Worm (Caenorhabditis elegans) whole organism, L1 larva: ENCODE data around the gene C16A3.2.

Experiments
- C16A3.4 ChIP-seq: fragments of 150-350 bp; optimal IDR thresholded peaks from 2 replicates; lab custom pipeline; 2014; ENCODE audit warnings: missing biosample characterization, missing genetic modification characterization
- C34B4.2 ChIP-seq: sonication (generic microtip); optimal IDR thresholded peaks from 2 replicates; lab custom pipeline; 2017; ENCODE audit warnings: mild to moderate bottlenecking, missing genetic modification characterization, missing compliant biosample characterization
- Y116A8C.19 ChIP-seq: sonication (generic microtip); optimal IDR thresholded peaks from 2 replicates; lab custom pipeline; 2016; ENCODE audit warnings: missing compliant biosample characterization, missing genetic modification characterization, borderline replicate concordance
- blmp-1 ChIP-seq: fragments of 150-350 bp; optimal IDR thresholded peaks from 2 replicates; lab custom pipeline; 2014; ENCODE audit warnings: missing biosample characterization, missing genetic modification characterization
- ceh-90 ChIP-seq: sonication (generic microtip); optimal IDR thresholded peaks from 2 replicates; lab custom pipeline; 2016; ENCODE audit warnings: missing genetic modification characterization, missing compliant biosample characterization
- dpl-1 ChIP-seq, 3 experiments: fragments of 150-350 bp in 2 of 3; sonication (generic microtip) in 1 of 3; optimal IDR thresholded peaks; 2 replicates each; lab custom pipeline; 2014 to 2017; ENCODE audit warnings: missing biosample characterization in 3 of 3, missing genetic modification characterization in 3 of 3, missing genetic modification reagents in 3 of 3
- dsc-1 ChIP-seq: sonication (generic microtip); optimal IDR thresholded peaks from 2 replicates; lab custom pipeline; 2016; ENCODE audit warnings: mild to moderate bottlenecking, missing genetic modification characterization, missing compliant biosample characterization
- efl-3 ChIP-seq: fragments of 200-800 bp; sonication (Bioruptor generic); optimal IDR thresholded peaks from 2 replicates; lab custom pipeline; 2018; ENCODE audit warnings: mild to moderate bottlenecking, missing genetic modification characterization, missing compliant biosample characterization
- egl-27 ChIP-seq, 2 experiments: fragments of 150-350 bp in 1 of 2; sonication (generic microtip); optimal IDR thresholded peaks; 3 replicates each; lab custom pipeline; 2017 to 2018; ENCODE audit warnings: missing biosample characterization in 2 of 2, missing genetic modification characterization in 2 of 2, missing genetic modification reagents in 2 of 2
- elt-2 ChIP-seq: sonication (generic microtip); optimal IDR thresholded peaks from 2 replicates; lab custom pipeline; 2016; ENCODE audit warnings: missing genetic modification characterization, mild to moderate bottlenecking, inconsistent platforms, missing compliant biosample characterization, missing genetic modification reagents
- elt-3 ChIP-seq, 6 experiments: fragments of 150-350 bp in 1 of 6; sonication (generic microtip); optimal IDR thresholded peaks; 2 replicates each; lab custom pipeline; 2017 to 2018; ENCODE audit warnings: missing biosample characterization in 6 of 6, missing genetic modification characterization in 6 of 6, inconsistent platforms in 1 of 6
- ets-5 ChIP-seq: fragments of 200-800 bp; sonication (Bioruptor generic); IDR thresholded peaks from 2 replicates; pipeline ENCODE4 v1.3.6; 2022; ENCODE audit warnings: missing genetic modification characterization, missing compliant biosample characterization
- fkh-10 ChIP-seq: sonication (generic microtip); optimal IDR thresholded peaks from 2 replicates; lab custom pipeline; 2017; ENCODE audit warnings: missing biosample characterization, missing genetic modification reagents, missing genetic modification characterization
- fkh-4 ChIP-seq: sonication (generic microtip); optimal IDR thresholded peaks from 2 replicates; lab custom pipeline; 2016; ENCODE audit warnings: missing compliant biosample characterization, missing genetic modification characterization, borderline replicate concordance
- fos-1 ChIP-seq: fragments of 150-350 bp; optimal IDR thresholded peaks from 2 replicates; lab custom pipeline; 2014; ENCODE audit warnings: missing biosample characterization, missing genetic modification characterization
- hpl-2 ChIP-seq: fragments of 150-350 bp; optimal IDR thresholded peaks from 2 replicates; lab custom pipeline; 2014; ENCODE audit warnings: missing biosample characterization, missing genetic modification reagents, missing genetic modification characterization
- irx-1 ChIP-seq: sonication (generic microtip); optimal IDR thresholded peaks from 2 replicates; lab custom pipeline; 2016; ENCODE audit warnings: missing genetic modification characterization, missing compliant biosample characterization
- isw-1 ChIP-seq: fragments of 200-800 bp; sonication (Bioruptor generic); IDR thresholded peaks from 2 replicates; pipeline ENCODE4 v1.3.6; 2022; ENCODE audit warnings: missing genetic modification characterization, missing compliant biosample characterization
- jun-1 ChIP-seq: fragments of 150-350 bp; optimal IDR thresholded peaks from 2 replicates; lab custom pipeline; 2014; ENCODE audit warnings: missing biosample characterization, missing genetic modification reagents, missing genetic modification characterization
- lin-13 ChIP-seq: fragments of 150-350 bp; optimal IDR thresholded peaks from 2 replicates; lab custom pipeline; 2014; ENCODE audit warnings: missing biosample characterization, missing genetic modification reagents, missing genetic modification characterization
- lin-14 ChIP-seq: fragments of 200-800 bp; sonication (Bioruptor generic); optimal IDR thresholded peaks from 2 replicates; lab custom pipeline; 2018; ENCODE audit warnings: mild to moderate bottlenecking, missing genetic modification characterization, moderate library complexity, missing compliant biosample characterization
- lin-35 ChIP-seq, 2 experiments: fragments of 150-350 bp; optimal IDR thresholded peaks; 2 replicates each; lab custom pipeline; 2014; ENCODE audit warnings: missing biosample characterization in 2 of 2, missing genetic modification characterization in 2 of 2, missing genetic modification reagents in 2 of 2
- lir-3 ChIP-seq: sonication (generic microtip); optimal IDR thresholded peaks from 2 replicates; lab custom pipeline; 2016; ENCODE audit warnings: mild to moderate bottlenecking, missing genetic modification characterization, moderate library complexity, missing compliant biosample characterization; ENCODE audit not compliant: poor library complexity
- lsy-2 ChIP-seq, 2 experiments: fragments of 150-350 bp; optimal IDR thresholded peaks; 2 replicates each; lab custom pipeline; 2014; ENCODE audit warnings: missing biosample characterization in 2 of 2, missing genetic modification characterization in 2 of 2
- mab-9 ChIP-seq: fragments of 200-800 bp; sonication (Bioruptor generic); IDR thresholded peaks from 2 replicates; pipeline ENCODE4 v1.3.6; 2022; ENCODE audit warnings: missing genetic modification reagents, missing genetic modification characterization, missing compliant biosample characterization
- mdl-1 ChIP-seq, 2 experiments: fragments of 150-350 bp; optimal IDR thresholded peaks; 2 replicates each; lab custom pipeline; 2014 to 2017; ENCODE audit warnings: missing biosample characterization in 2 of 2, missing genetic modification characterization in 2 of 2, inconsistent platforms in 1 of 2
- mef-2 ChIP-seq: fragments of 150-350 bp; optimal IDR thresholded peaks from 2 replicates; lab custom pipeline; 2014; ENCODE audit warnings: missing biosample characterization, missing genetic modification characterization
- nhr-19 ChIP-seq: fragments of 200-800 bp; sonication (Bioruptor generic); conservative IDR thresholded peaks from 2 replicates; pipeline ENCODE4 v1.3.6; 2022; ENCODE audit warnings: missing genetic modification characterization, missing compliant biosample characterization
- nhr-237 ChIP-seq: fragments of 150-350 bp; optimal IDR thresholded peaks from 2 replicates; lab custom pipeline; 2014; ENCODE audit warnings: missing biosample characterization, missing genetic modification characterization
- nhr-28 ChIP-seq: fragments of 150-350 bp; optimal IDR thresholded peaks from 2 replicates; lab custom pipeline; 2014; ENCODE audit warnings: missing biosample characterization, missing genetic modification characterization
- nhr-47 ChIP-seq: sonication (generic microtip); optimal IDR thresholded peaks from 2 replicates; lab custom pipeline; 2016; ENCODE audit warnings: mild to moderate bottlenecking, missing genetic modification characterization, moderate library complexity, missing compliant biosample characterization
- nhr-71 ChIP-seq: sonication (generic microtip); optimal IDR thresholded peaks from 2 replicates; lab custom pipeline; 2016; ENCODE audit warnings: mild to moderate bottlenecking, missing genetic modification characterization, moderate library complexity, missing compliant biosample characterization
- nhr-85 ChIP-seq: sonication (generic microtip); peaks from one replicate; lab custom pipeline; 2016; ENCODE audit warnings: missing genetic modification characterization, inconsistent platforms, missing compliant biosample characterization
- nhr-90 ChIP-seq: sonication (generic microtip); optimal IDR thresholded peaks from 2 replicates; lab custom pipeline; 2016; ENCODE audit warnings: mild to moderate bottlenecking, missing genetic modification characterization, missing compliant biosample characterization; ENCODE audit not compliant: poor library complexity
- pax-3 ChIP-seq: fragments of 200-800 bp; sonication (Bioruptor generic); optimal IDR thresholded peaks from 2 replicates; lab custom pipeline; 2018; ENCODE audit warnings: mild to moderate bottlenecking, missing genetic modification characterization, moderate library complexity, missing compliant biosample characterization
- pqm-1 ChIP-seq: sonication (generic microtip); optimal IDR thresholded peaks from 3 replicates; lab custom pipeline; 2017; ENCODE audit warnings: missing biosample characterization, missing genetic modification characterization
- skn-1 ChIP-seq: fragments of 150-350 bp; optimal IDR thresholded peaks from 2 replicates; lab custom pipeline; 2014; ENCODE audit warnings: missing biosample characterization, missing genetic modification characterization
- snpc-4 ChIP-seq: fragments of 150-350 bp; optimal IDR thresholded peaks from 2 replicates; lab custom pipeline; 2014; ENCODE audit warnings: missing biosample characterization, missing genetic modification characterization
- sptf-1 ChIP-seq: fragments of 150-350 bp; optimal IDR thresholded peaks from 2 replicates; lab custom pipeline; 2014; ENCODE audit warnings: missing biosample characterization, missing genetic modification characterization
- sup-37 ChIP-seq: fragments of 200-800 bp; sonication (Bioruptor generic); optimal IDR thresholded peaks from 2 replicates; lab custom pipeline; 2018; ENCODE audit warnings: mild to moderate bottlenecking, missing genetic modification characterization, missing compliant biosample characterization
- tbx-2 ChIP-seq: sonication (generic microtip); optimal IDR thresholded peaks from 2 replicates; lab custom pipeline; 2016; ENCODE audit warnings: missing genetic modification characterization, missing compliant biosample characterization
- unc-130 ChIP-seq: fragments of 150-350 bp; optimal IDR thresholded peaks from 2 replicates; lab custom pipeline; 2017; ENCODE audit warnings: missing biosample characterization, missing genetic modification characterization, inconsistent platforms
- unc-86 ChIP-seq: sonication (generic microtip); optimal IDR thresholded peaks from 2 replicates; lab custom pipeline; 2016; ENCODE audit warnings: missing genetic modification characterization, missing compliant biosample characterization
- unc-98 ChIP-seq: fragments of 200-800 bp; sonication (Bioruptor generic); IDR thresholded peaks from 2 replicates; pipeline ENCODE4 v1.3.6; 2022; ENCODE audit warnings: missing genetic modification characterization, missing compliant biosample characterization
- xbp-1 ChIP-seq: sonication (generic microtip); optimal IDR thresholded peaks from 2 replicates; lab custom pipeline; 2016; ENCODE audit warnings: missing genetic modification characterization, missing compliant biosample characterization
- zip-4 ChIP-seq: fragments of 200-800 bp; sonication (Bioruptor generic); optimal IDR thresholded peaks from 2 replicates; lab custom pipeline; 2018; ENCODE audit warnings: mild to moderate bottlenecking, missing genetic modification characterization, moderate library complexity, missing compliant biosample characterization
- ztf-11 ChIP-seq, 2 experiments: sonication (generic microtip); optimal IDR thresholded peaks; 2 replicates each; lab custom pipeline; 2016 to 2017; ENCODE audit warnings: missing genetic modification characterization in 2 of 2, missing biosample characterization in 1 of 2, missing compliant biosample characterization in 1 of 2

The C16A3.2 gene

ce11 chrIII:6431766-6432228 is 42.2 kb downstream of the C16A3.2 start, which contains the start of the genes mrps-17 and txdc-9 (continued):
- TF ChIP-seq efl-3 (GFP tag; lab: Kevin White, UChicago) (no peak), tbx-2 (tag; lab: Kevin White, UChicago) (peak; percentile 70), fos-1 (no peak), skn-1 (tag; lab: Kevin White, UChicago) (peak; percentile 73), lir-3 (tag; lab: Kevin White, UChicago) (peak; percentile 61), unc-86 (tag; lab: Kevin White, UChicago) (peak; percentile 78), mdl-1 (tag; optimal IDR thresholded peaks at IDR 0.05; lab: Kevin White, UChicago) (no peak), zip-4 (no peak), fkh-4 (tag; lab: Kevin White, UChicago) (no peak), lin-35 (GFP tag; optimal IDR thresholded peaks at IDR 0.05; lab: Kevin White, UChicago) (peak; percentile 80 to 88), nhr-237 (tag; lab: Kevin White, UChicago) (peak; percentile 20), lsy-2 (tag; optimal IDR thresholded peaks at IDR 0.05; lab: Kevin White, UChicago) (peak; percentile 87 to 93), nhr-85 (tag; lab: Kevin White, UChicago) (peak; percentile 52), irx-1 (tag; lab: Kevin White, UChicago) (no peak), xbp-1 (tag; lab: Kevin White, UChicago) (peak; percentile 68), Y116A8C.19 (tag; lab: Kevin White, UChicago) (no peak), egl-27 (tag; optimal IDR thresholded peaks at IDR 0.05; lab: Kevin White, UChicago) (no peak), pqm-1 (no peak), lin-14 (peak; percentile 84), mab-9 (GFP tag; lab: Robert Waterston, UW) (no peak), unc-130 (tag; lab: Kevin White, UChicago) (peak; percentile 97), C16A3.4 (tag; lab: Kevin White, UChicago) (peak; percentile 93), pax-3 (no peak), snpc-4 (tag; lab: Kevin White, UChicago) (no peak), dsc-1 (tag; lab: Kevin White, UChicago) (no peak), nhr-47 (tag; lab: Kevin White, UChicago) (peak; percentile 78), ztf-11 (tag; optimal IDR thresholded peaks at IDR 0.05; lab: Kevin White, UChicago) (peak in 1 of 2 experiments; percentile 46), elt-2 (peak; percentile 2), dpl-1 (GFP tag; optimal IDR thresholded peaks at IDR 0.05; lab: Kevin White, UChicago) (peak; percentile 70 to 84 (median 78)), ceh-90 (no peak), nhr-71 (peak; percentile 86), unc-98 (GFP tag; lab: Robert Waterston, UW) (no peak), isw-1 (GFP tag; lab: Robert Waterston, UW) (peak; percentile 54), elt-3 (tag; optimal IDR thresholded peaks at IDR 0.05; lab: Kevin White, UChicago) (peak in 2 of 6 experiments; percentile 45 to 76), blmp-1 (tag; lab: Kevin White, UChicago) (no peak), mef-2 (tag; lab: Kevin White, UChicago) (no peak), sup-37 (GFP tag; lab: Kevin White, UChicago) (no peak), hpl-2 (GFP tag; lab: Kevin White, UChicago) (no peak), sptf-1 (tag; lab: Kevin White, UChicago) (no peak), fkh-10 (GFP tag; lab: Kevin White, UChicago) (peak; percentile 62), lin-13 (peak; percentile 59)

ce11 chrIII:6432939-6433338 is 43.3 kb downstream of the C16A3.2 start, which contains the start of gene vps-16:
Gene vps-16, plus strand, starts transcription at chrIII:6433239.
- TF ChIP-seq jun-1 (tag; lab: Kevin White, UChicago) (no peak), C34B4.2 (tag; lab: Kevin White, UChicago) (no peak), nhr-28 (tag; lab: Kevin White, UChicago) (no peak), blmp-1 (tag; lab: Kevin White, UChicago) (no peak), sup-37 (GFP tag; lab: Kevin White, UChicago) (no peak), egl-27 (tag; optimal IDR thresholded peaks at IDR 0.05; lab: Kevin White, UChicago) (no peak), nhr-19 (GFP tag; lab: Robert Waterston, UW) (no peak), nhr-90 (no peak), unc-130 (tag; lab: Kevin White, UChicago) (no peak), C16A3.4 (tag; lab: Kevin White, UChicago) (no peak), unc-98 (GFP tag; lab: Robert Waterston, UW) (no peak), skn-1 (tag; lab: Kevin White, UChicago) (no peak), ets-5 (GFP tag; lab: Robert Waterston, UW) (no peak)
